Fruit fly (Drosophila melanogaster): ENCODE results near the gene CG31343.

DNA sequence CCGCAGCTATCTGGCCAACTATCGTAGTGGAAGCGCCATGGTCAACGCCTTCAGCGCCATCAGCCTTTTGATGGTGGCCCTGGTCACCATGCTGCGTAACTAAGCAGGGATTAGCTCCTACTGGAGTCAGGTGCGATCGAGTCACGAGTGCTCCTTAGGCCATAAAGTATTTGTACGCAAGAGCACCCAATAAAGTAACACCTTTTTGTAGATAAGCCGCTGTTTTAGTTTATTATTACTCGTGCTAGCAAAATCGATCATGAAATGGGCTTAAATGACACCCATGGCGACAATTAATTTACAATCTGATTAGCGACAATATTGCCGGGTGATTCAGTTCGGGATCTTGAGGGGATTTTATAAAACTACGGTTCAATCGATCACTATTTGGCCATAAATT lies 12.5 kb downstream of the CG31343 start:
- TF ChIP-seq CG6808 (GFP tag; optimal IDR thresholded peaks at IDR 0.05) (no peak), CG16779 (tag; optimal IDR thresholded peaks at IDR 0.05) (no peak), svp (GFP tag) (no peak), CG4318 (GFP tag; optimal IDR thresholded peaks at IDR 0.05) (no peak), achi (GFP tag; optimal IDR thresholded peaks at IDR 0.05) (no peak)

All from whole organism, prepupa.